Worm (Caenorhabditis elegans): ENCODE results near the gene ZK354.2.
"Not testable (repeated sequence)": the region's sequence is repeated elsewhere in the genome, so short reads cannot be mapped to it uniquely, and the experiment has no call there.

ZK354.2 gene

ce11 chrIV:5303030-5303429 lies 10.2 kb upstream of the ZK354.2 start, which contains the start of gene ZK354.7:
Gene ZK354.7, minus strand, starts transcription at chrIV:5303130.
- TF ChIP-seq ceh-90 (tag; optimal IDR thresholded peaks at IDR 0.05) (no peak), elt-2 (tag; optimal IDR thresholded peaks at IDR 0.05) (no peak), lsy-2 (tag; optimal IDR thresholded peaks at IDR 0.05) (no peak), ceh-82 (tag; optimal IDR thresholded peaks at IDR 0.05) (no peak), egl-13 (tag; optimal IDR thresholded peaks at IDR 0.05) (no peak), nhr-84 (tag; optimal IDR thresholded peaks at IDR 0.05) (no peak), tlp-1 (tag; optimal IDR thresholded peaks at IDR 0.05) (no peak), isw-1 (GFP tag; IDR thresholded peaks at IDR 0.05) (no peak)

ce11 chrIV:5306040-5306439 lies 7.2 kb upstream of the ZK354.2 start, which contains the start of gene ZK354.8:
Gene ZK354.8, minus strand, starts transcription at chrIV:5306140.
- TF ChIP-seq fkh-10 (GFP tag; optimal IDR thresholded peaks at IDR 0.05), result no peak
- no peak for TF ChIP-seq blmp-1 (tag; optimal IDR thresholded peaks at IDR 0.05)
- no peak for TF ChIP-seq nhr-90 (tag; optimal IDR thresholded peaks at IDR 0.05; ENCODE audit: poor library complexity)
- TF ChIP-seq mep-1 (tag; optimal IDR thresholded peaks at IDR 0.05), result no peak
- no peak for TF ChIP-seq hlh-17 (GFP tag; optimal IDR thresholded peaks at IDR 0.05; ENCODE audit: borderline replicate concordance)
- TF ChIP-seq fkh-4 (tag; optimal IDR thresholded peaks at IDR 0.05; ENCODE audit: borderline replicate concordance), result no peak
- no peak for TF ChIP-seq lin-14 (GFP tag; optimal IDR thresholded peaks at IDR 0.05)
- TF ChIP-seq hpl-2 (GFP tag; optimal IDR thresholded peaks at IDR 0.05), result no peak
- TF ChIP-seq skn-1 (tag; optimal IDR thresholded peaks at IDR 0.05), result no peak
- TF ChIP-seq ces-1 (GFP tag; optimal IDR thresholded peaks at IDR 0.05), result no peak
- no peak for TF ChIP-seq C04F5.9 (tag; optimal IDR thresholded peaks at IDR 0.05)

- not testable (repeated sequence) for TF ChIP-seq dpl-1 (GFP tag; optimal IDR thresholded peaks at IDR 0.05); skn-1 (tag; optimal IDR thresholded peaks at IDR 0.05); nhr-12 (tag; optimal IDR thresholded peaks at IDR 0.05)
These were observed 5.1 kb upstream of the ZK354.2 start, which contains the start of the genes ZK354.9 and msp-58 for ce11 chrIV:5308046-5308643. Gene ZK354.9, minus strand, starts transcription at chrIV:5308146. Gene msp-58, plus strand, starts transcription at chrIV:5308593.

- no peak for TF ChIP-seq mdl-1 (tag; optimal IDR thresholded peaks at IDR 0.05)
- TF ChIP-seq nhr-71 (tag; optimal IDR thresholded peaks at IDR 0.05), result no peak
- TF ChIP-seq unc-98 (GFP tag; IDR thresholded peaks at IDR 0.05), result no peak
- no peak for TF ChIP-seq sup-37 (GFP tag; optimal IDR thresholded peaks at IDR 0.05)
- no peak for TF ChIP-seq F16B12.6 (tag; optimal IDR thresholded peaks at IDR 0.05)
- no peak for TF ChIP-seq egl-27 (tag; optimal IDR thresholded peaks at IDR 0.05)
- TF ChIP-seq nhr-20 (tag; optimal IDR thresholded peaks at IDR 0.05), result no peak
- TF ChIP-seq zag-1 (tag; optimal IDR thresholded peaks at IDR 0.05), result no peak
- TF ChIP-seq egl-13 (tag; optimal IDR thresholded peaks at IDR 0.05), result no peak
- no peak for TF ChIP-seq irx-1 (tag; optimal IDR thresholded peaks at IDR 0.05)
- TF ChIP-seq efl-1 (optimal IDR thresholded peaks at IDR 0.05), result no peak
- no peak for TF ChIP-seq efl-1 (GFP tag; optimal IDR thresholded peaks at IDR 0.05 in 1 of 2)
These were observed 3.5 kb upstream of the ZK354.2 start, which contains the start of gene ZK354.3 for ce11 chrIV:5309742-5310141. Gene ZK354.3, plus strand, starts transcription at chrIV:5310042.

- TF ChIP-seq efl-1 (optimal IDR thresholded peaks at IDR 0.05), result not testable (repeated sequence)
- peak in 1 of 2 experiments; percentile 59 for TF ChIP-seq efl-1 (GFP tag; optimal IDR thresholded peaks at IDR 0.05 in 1 of 2)
These were observed 3.0 kb downstream of the ZK354.2 start, which contains the start of gene msp-65 for ce11 chrIV:5316223-5316622. Gene msp-65, plus strand, starts transcription at chrIV:5316523.

ce11 chrIV:5317106-5317505 lies 3.9 kb downstream of the ZK354.2 start:
- peak; percentile 24; the same call in 1 of the 2 replicates for TF ChIP-seq mab-9 (GFP tag; IDR thresholded peaks at IDR 0.05)
- peak; percentile 11 for TF ChIP-seq tbx-2 (tag; optimal IDR thresholded peaks at IDR 0.05)
- peak; percentile 92 for TF ChIP-seq nhr-85 (tag)
- peak; percentile 81 for TF ChIP-seq nhr-19 (GFP tag; conservative IDR thresholded peaks at IDR 0.05)
- TF ChIP-seq C16A3.4 (tag; optimal IDR thresholded peaks at IDR 0.05), result peak; percentile 1
- TF ChIP-seq swsn-7 (tag; optimal IDR thresholded peaks at IDR 0.05), result peak; percentile 51
- peak; percentile 56 for TF ChIP-seq aly-2 (tag; optimal IDR thresholded peaks at IDR 0.05)
- no peak for TF ChIP-seq pag-3 (tag; optimal IDR thresholded peaks at IDR 0.05; ENCODE audit: borderline replicate concordance, insufficient read depth)
- peak in 1 of 2 experiments; percentile 24 for TF ChIP-seq lsy-2 (tag; optimal IDR thresholded peaks at IDR 0.05)
- TF ChIP-seq nhr-84 (tag; optimal IDR thresholded peaks at IDR 0.05), result no peak
- TF ChIP-seq lin-39 (tag; optimal IDR thresholded peaks at IDR 0.05), result peak; percentile 38
- TF ChIP-seq elt-2 (tag; optimal IDR thresholded peaks at IDR 0.05), result peak; percentile 47
- no peak for TF ChIP-seq unc-130 (tag; optimal IDR thresholded peaks at IDR 0.05)
- TF ChIP-seq mep-1 (tag; optimal IDR thresholded peaks at IDR 0.05), result peak; percentile 22
- TF ChIP-seq fos-1 (tag; optimal IDR thresholded peaks at IDR 0.05), result peak; percentile 56
- TF ChIP-seq nhr-90 (tag; optimal IDR thresholded peaks at IDR 0.05; ENCODE audit: poor library complexity), result peak; percentile 87
